Worm (Caenorhabditis elegans): ENCODE data around the gene gly-11.

gly-11 gene

ce11 chrIII:12137515-12137914, 39.5 kb downstream of the gly-11 start:
- no peak for TF ChIP-seq elt-2 (tag; optimal IDR thresholded peaks at IDR 0.05)
- peak; percentile 15; the same call in 1 of the 2 replicates for TF ChIP-seq mab-9 (GFP tag; IDR thresholded peaks at IDR 0.05)

DNA sequence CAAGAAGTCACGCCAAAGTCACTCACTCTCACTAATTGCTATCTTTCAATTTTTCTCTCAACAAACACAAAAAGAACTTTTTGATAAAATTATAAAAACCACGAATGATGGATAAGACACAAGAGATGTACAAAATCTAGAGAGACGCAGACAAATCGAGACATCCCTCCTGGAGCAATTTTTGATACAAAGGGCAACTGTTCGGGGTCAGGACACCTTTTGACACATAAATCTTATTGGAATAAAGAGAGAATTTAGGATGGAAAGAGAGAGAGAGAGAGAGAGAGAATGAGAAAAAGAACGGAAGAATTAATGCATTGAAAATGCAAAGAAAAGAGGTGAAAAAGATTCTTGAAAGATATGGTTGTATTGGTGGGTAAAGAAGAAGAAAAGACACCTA, 40.0 kb downstream of the gly-11 start:
- no peak for TF ChIP-seq unc-30 (tag; optimal IDR thresholded peaks at IDR 0.05)
- no peak for TF ChIP-seq ets-5 (GFP tag; IDR thresholded peaks at IDR 0.05)
- peak in 1 of 2 experiments; percentile 9 for TF ChIP-seq lsy-2 (tag; optimal IDR thresholded peaks at IDR 0.05)
- TF ChIP-seq blmp-1 (tag; optimal IDR thresholded peaks at IDR 0.05): peak; percentile 32
- peak; percentile 72 for TF ChIP-seq lin-14 (GFP tag; optimal IDR thresholded peaks at IDR 0.05)
- no peak for TF ChIP-seq efl-1 (optimal IDR thresholded peaks at IDR 0.05)
- TF ChIP-seq efl-1 (GFP tag; optimal IDR thresholded peaks at IDR 0.05 in 1 of 2): peak in 1 of 2 experiments; percentile 40
- TF ChIP-seq lin-35 (GFP tag; optimal IDR thresholded peaks at IDR 0.05): peak in 1 of 2 experiments; percentile 3
- peak; percentile 21 for TF ChIP-seq mep-1 (tag; optimal IDR thresholded peaks at IDR 0.05)
- peak; percentile 35 for TF ChIP-seq nhr-71 (tag; optimal IDR thresholded peaks at IDR 0.05)
- no peak for TF ChIP-seq C34B4.2 (tag; optimal IDR thresholded peaks at IDR 0.05)

- TF ChIP-seq elt-2 (tag; optimal IDR thresholded peaks at IDR 0.05) (peak; percentile 44), lin-35 (GFP tag; optimal IDR thresholded peaks at IDR 0.05) (peak in 1 of 2 experiments; percentile 6), ceh-88 (GFP tag; IDR thresholded peaks at IDR 0.05) (no peak), elt-3 (tag; optimal IDR thresholded peaks at IDR 0.05) (peak in 2 of 6 experiments; percentile 1 to 44), ztf-11 (tag; optimal IDR thresholded peaks at IDR 0.05) (no peak), C16A3.4 (tag; optimal IDR thresholded peaks at IDR 0.05) (no peak), nhr-47 (tag; optimal IDR thresholded peaks at IDR 0.05) (no peak), hpl-2 (GFP tag; optimal IDR thresholded peaks at IDR 0.05) (no peak), fkh-10 (GFP tag; optimal IDR thresholded peaks at IDR 0.05) (no peak)
Measured at ce11 chrIII:12135580-12135979, 41.5 kb downstream of the gly-11 start.

- no peak for TF ChIP-seq fos-1 (tag; optimal IDR thresholded peaks at IDR 0.05)
- no peak for TF ChIP-seq nhr-76 (tag; optimal IDR thresholded peaks at IDR 0.05)
- TF ChIP-seq unc-86 (tag; optimal IDR thresholded peaks at IDR 0.05): no peak
- TF ChIP-seq efl-3 (GFP tag; optimal IDR thresholded peaks at IDR 0.05): no peak
- TF ChIP-seq lsy-2 (tag; optimal IDR thresholded peaks at IDR 0.05): no peak
- no peak for TF ChIP-seq lin-35 (GFP tag; optimal IDR thresholded peaks at IDR 0.05)
- TF ChIP-seq pax-3 (tag; optimal IDR thresholded peaks at IDR 0.05): no peak
- TF ChIP-seq blmp-1 (tag; optimal IDR thresholded peaks at IDR 0.05): peak; percentile 19
Measured at ce11 chrIII:12133121-12133520, 43.9 kb downstream of the gly-11 start.

DNA sequence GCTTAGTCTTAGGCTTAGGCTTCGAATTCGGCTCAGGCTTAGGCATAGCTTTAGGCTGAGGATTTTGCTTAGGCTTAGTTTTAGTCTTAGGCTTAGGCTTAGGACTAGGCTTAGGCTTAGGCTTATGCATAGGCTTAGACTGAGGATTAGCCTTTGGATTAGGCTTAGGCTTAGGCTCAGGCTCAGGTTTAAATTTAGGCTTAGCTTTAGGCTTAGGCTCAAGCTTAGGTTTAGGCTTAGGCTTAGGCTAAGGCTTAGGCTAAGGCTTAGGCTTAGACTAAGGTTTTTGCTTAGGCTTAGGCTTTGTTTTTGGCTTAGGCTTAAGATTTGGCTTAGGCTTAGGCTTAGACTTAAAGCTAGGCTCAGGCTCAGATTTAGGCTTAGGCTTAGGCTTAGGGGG, 45.3 kb downstream of the gly-11 start:
- TF ChIP-seq ama-1 (optimal IDR thresholded peaks at IDR 0.05) (no peak), lin-14 (GFP tag; optimal IDR thresholded peaks at IDR 0.05) (no peak), egl-27 (tag; optimal IDR thresholded peaks at IDR 0.05) (no peak), nhr-28 (tag; optimal IDR thresholded peaks at IDR 0.05) (no peak), efl-1 (optimal IDR thresholded peaks at IDR 0.05) (no peak), efl-1 (GFP tag; optimal IDR thresholded peaks at IDR 0.05 in 1 of 2) (peak in 1 of 2 experiments; percentile 38)

ce11 chrIII:12130769-12131168, 46.3 kb downstream of the gly-11 start:
- TF ChIP-seq fkh-4 (tag; optimal IDR thresholded peaks at IDR 0.05; ENCODE audit: borderline replicate concordance) (no peak), lin-39 (tag; optimal IDR thresholded peaks at IDR 0.05) (no peak), hlh-17 (GFP tag; optimal IDR thresholded peaks at IDR 0.05; ENCODE audit: borderline replicate concordance) (no peak), nhr-90 (tag; optimal IDR thresholded peaks at IDR 0.05; ENCODE audit: poor library complexity) (no peak), tlp-1 (tag; optimal IDR thresholded peaks at IDR 0.05) (no peak), unc-98 (GFP tag; IDR thresholded peaks at IDR 0.05) (no peak), nhr-71 (tag; optimal IDR thresholded peaks at IDR 0.05) (no peak), efl-3 (GFP tag; optimal IDR thresholded peaks at IDR 0.05) (no peak), F16B12.6 (tag; optimal IDR thresholded peaks at IDR 0.05) (no peak), hlh-4 (tag; optimal IDR thresholded peaks at IDR 0.05) (no peak), C04F5.9 (tag; optimal IDR thresholded peaks at IDR 0.05) (no peak), unc-30 (tag; optimal IDR thresholded peaks at IDR 0.05) (no peak)

Data from whole organism, L1 larva.